Fruit fly (Drosophila melanogaster) whole organism, embryonic: Measurements from ENCODE around the gene CG41128.

Experiments
- Abd-B ChIP-seq: fragments of 200-800 bp; sonication (Bioruptor generic); optimal IDR thresholded peaks from 2 replicates; lab custom pipeline; 2018; ENCODE audit warnings: missing biosample characterization, mild to moderate bottlenecking, missing genetic modification characterization, moderate library complexity
- BEAF-32 ChIP-seq: fragments of 200-800 bp; sonication (Bioruptor generic); optimal IDR thresholded peaks from 3 replicates; lab custom pipeline; 2017; ENCODE audit warnings: missing biosample characterization, missing genetic modification characterization, mild to moderate bottlenecking, moderate library complexity, missing genetic modification reagents
- CG1024 ChIP-seq: fragments of 200-800 bp; sonication (Bioruptor generic); IDR thresholded peaks from 2 replicates; pipeline ENCODE4 v1.3.6; 2022; ENCODE audit warnings: missing biosample characterization, missing genetic modification characterization
- CG11723 ChIP-seq: fragments of 200-800 bp; sonication (Bioruptor generic); optimal IDR thresholded peaks from 2 replicates; lab custom pipeline; 2017; ENCODE audit warnings: missing biosample characterization, mild to moderate bottlenecking, missing genetic modification characterization
- CG12659 ChIP-seq: fragments of 200-800 bp; sonication (Bioruptor generic); optimal IDR thresholded peaks from 3 replicates; lab custom pipeline; 2017; ENCODE audit warnings: mild to moderate bottlenecking, missing biosample characterization, missing genetic modification reagents, missing genetic modification characterization
- CG1603 ChIP-seq: fragments of 200-800 bp; sonication (Bioruptor generic); optimal IDR thresholded peaks from 2 replicates; lab custom pipeline; 2019; ENCODE audit warnings: missing biosample characterization, mild to moderate bottlenecking, missing genetic modification characterization, moderate library complexity
- CG16863 ChIP-seq: fragments of 200-800 bp; sonication (Bioruptor generic); optimal IDR thresholded peaks from 3 replicates; lab custom pipeline; 2016; ENCODE audit warnings: missing biosample characterization, missing genetic modification characterization
- CG17361 ChIP-seq: fragments of 200-800 bp; sonication (Bioruptor generic); IDR thresholded peaks from 3 replicates; pipeline ENCODE4 v1.3.6; 2022; ENCODE audit warnings: missing biosample characterization, missing genetic modification characterization
- CG17802 ChIP-seq: fragments of 200-800 bp; sonication (Bioruptor generic); optimal IDR thresholded peaks from 2 replicates; lab custom pipeline; 2018; ENCODE audit warnings: missing biosample characterization, mild to moderate bottlenecking, missing genetic modification characterization, moderate library complexity
- CG18764 ChIP-seq: fragments of 200-800 bp; sonication (Bioruptor generic); optimal IDR thresholded peaks from 3 replicates; lab custom pipeline; 2016; ENCODE audit warnings: missing biosample characterization, missing genetic modification characterization
- CG2889 ChIP-seq: fragments of 200-800 bp; sonication (Bioruptor generic); IDR thresholded peaks from 3 replicates; pipeline ENCODE4 v1.3.6; 2022; ENCODE audit warnings: missing biosample characterization, missing genetic modification characterization
- CG30020 ChIP-seq: fragments of 200-800 bp; optimal IDR thresholded peaks from 2 replicates; lab custom pipeline; 2019; ENCODE audit warnings: missing biosample characterization, mild to moderate bottlenecking, missing genetic modification characterization, moderate library complexity
- CG30403 ChIP-seq: fragments of 200-800 bp; sonication (Bioruptor generic); optimal IDR thresholded peaks from 3 replicates; lab custom pipeline; 2016; ENCODE audit warnings: missing biosample characterization, missing genetic modification characterization
- CG3065 ChIP-seq: fragments of 200-800 bp; sonication (Bioruptor generic); optimal IDR thresholded peaks from 2 replicates; lab custom pipeline; 2016; ENCODE audit warnings: missing biosample characterization, missing genetic modification characterization
- CG32772 ChIP-seq: fragments of 200-800 bp; sonication (Bioruptor generic); IDR thresholded peaks from 2 replicates; pipeline ENCODE4 v1.3.6; 2022; ENCODE audit warnings: missing biosample characterization, missing genetic modification characterization
- CG33213 ChIP-seq: fragments of 200-800 bp; sonication (Bioruptor generic); optimal IDR thresholded peaks from 3 replicates; lab custom pipeline; 2016; ENCODE audit warnings: missing biosample characterization, missing genetic modification characterization
- CG4617 ChIP-seq: fragments of 200-800 bp; sonication (Bioruptor generic); optimal IDR thresholded peaks from 3 replicates; lab custom pipeline; 2016; ENCODE audit warnings: missing biosample characterization, missing genetic modification characterization, borderline replicate concordance
- CG4820 ChIP-seq: fragments of 200-800 bp; sonication (Bioruptor generic); optimal IDR thresholded peaks from 3 replicates; lab custom pipeline; 2016; ENCODE audit warnings: missing biosample characterization, missing genetic modification characterization
- CG5953 ChIP-seq: fragments of 200-800 bp; sonication (Bioruptor generic); IDR thresholded peaks from 2 replicates; pipeline ENCODE4 v1.3.6; 2022; ENCODE audit warnings: missing biosample characterization, missing genetic modification characterization
- CG6254 ChIP-seq: fragments of 200-800 bp; sonication (Bioruptor generic); optimal IDR thresholded peaks from 3 replicates; lab custom pipeline; 2017; ENCODE audit warnings: mild to moderate bottlenecking, missing biosample characterization, missing genetic modification reagents, missing genetic modification characterization
- CG7357 ChIP-seq: fragments of 200-800 bp; sonication (Bioruptor generic); IDR thresholded peaks from 3 replicates; pipeline ENCODE4 v1.3.6; 2022; ENCODE audit warnings: missing biosample characterization, missing genetic modification characterization
- CG8089 ChIP-seq: fragments of 200-800 bp; sonication (Bioruptor generic); optimal IDR thresholded peaks from 3 replicates; lab custom pipeline; 2016; ENCODE audit warnings: missing biosample characterization, missing genetic modification characterization
- CG8290 ChIP-seq, 3 experiments: fragments of 200-800 bp; sonication (Bioruptor generic); optimal IDR thresholded peaks; 2 replicates each; lab custom pipeline; 2016 to 2019; ENCODE audit warnings: missing biosample characterization in 3 of 3, missing genetic modification characterization in 3 of 3, mild to moderate bottlenecking in 2 of 3, moderate library complexity in 1 of 3
- Chrac-16 ChIP-seq: fragments of 200-800 bp; sonication (Bioruptor generic); optimal IDR thresholded peaks from 3 replicates; lab custom pipeline; 2016; ENCODE audit warnings: missing biosample characterization, missing genetic modification characterization
- CoRest ChIP-seq: fragments of 200-800 bp; sonication (Bioruptor generic); optimal IDR thresholded peaks from 3 replicates; lab custom pipeline; 2018; ENCODE audit warnings: missing biosample characterization, mild to moderate bottlenecking, missing genetic modification characterization, moderate library complexity
- Eip74EF ChIP-seq, 2 experiments: fragments of 200-800 bp in 1 of 2; fragments of >200 bp in 1 of 2; sonication (Bioruptor generic) in 1 of 2; optimal IDR thresholded peaks; 2 replicates each; lab custom pipeline; 2017 to 2019; ENCODE audit warnings: missing biosample characterization in 2 of 2, missing genetic modification characterization in 2 of 2, mild to moderate bottlenecking in 1 of 2, moderate library complexity in 1 of 2
- Lhr ChIP-seq: fragments of 200-800 bp; sonication (Bioruptor generic); optimal IDR thresholded peaks from 3 replicates; lab custom pipeline; 2017; ENCODE audit warnings: mild to moderate bottlenecking, missing biosample characterization, missing genetic modification reagents, missing genetic modification characterization
- MBD-R2 ChIP-seq: fragments of 200-800 bp; sonication (Bioruptor generic); IDR thresholded peaks from 2 replicates; pipeline ENCODE4 v1.3.6; 2022; ENCODE audit warnings: missing biosample characterization, missing genetic modification characterization
- MESR4 ChIP-seq: fragments of 200-800 bp; sonication (Bioruptor generic); optimal IDR thresholded peaks from 2 replicates; lab custom pipeline; 2018; ENCODE audit warnings: missing biosample characterization, mild to moderate bottlenecking, missing genetic modification characterization, moderate library complexity
- Neu2 ChIP-seq: fragments of 200-800 bp; sonication (Bioruptor generic); optimal IDR thresholded peaks from 3 replicates; lab custom pipeline; 2016; ENCODE audit warnings: missing biosample characterization, missing genetic modification characterization, borderline replicate concordance
- Ravus ChIP-seq: fragments of 200-800 bp; sonication (Bioruptor generic); IDR thresholded peaks from 2 replicates; pipeline ENCODE4 v1.3.6; 2022; ENCODE audit warnings: missing biosample characterization, missing genetic modification characterization
- Usf ChIP-seq: fragments of 200-800 bp; sonication (Bioruptor generic); optimal IDR thresholded peaks from 2 replicates; lab custom pipeline; 2017; ENCODE audit warnings: missing genotype, missing biosample characterization, missing genetic modification characterization
- ci ChIP-seq: fragments of 200-800 bp; sonication (Bioruptor generic); IDR thresholded peaks from 3 replicates; pipeline ENCODE4 v1.3.6; 2022; ENCODE audit warnings: missing biosample characterization, missing genetic modification characterization
- nmo ChIP-seq: fragments of 200-800 bp; sonication (Bioruptor generic); optimal IDR thresholded peaks from 2 replicates; lab custom pipeline; 2018; ENCODE audit warnings: missing biosample characterization, mild to moderate bottlenecking, missing genetic modification characterization, moderate library complexity
- otp ChIP-seq: fragments of 200-800 bp; sonication (Bioruptor generic); IDR thresholded peaks from 3 replicates; pipeline ENCODE4, ENCODE4 v1.3.6; 2022; ENCODE audit warnings: missing biosample characterization, missing genetic modification characterization
- p53 ChIP-seq: fragments of 200-800 bp; sonication (Bioruptor generic); optimal IDR thresholded peaks from 2 replicates; lab custom pipeline; 2016; ENCODE audit warnings: missing biosample characterization, missing genetic modification characterization
- pfk ChIP-seq: fragments of 200-800 bp; sonication (Bioruptor generic); optimal IDR thresholded peaks from 2 replicates; lab custom pipeline; 2018; ENCODE audit warnings: missing biosample characterization, mild to moderate bottlenecking, missing genetic modification characterization, moderate library complexity
- phol ChIP-seq: fragments of 200-800 bp; sonication (Bioruptor generic); optimal IDR thresholded peaks from 3 replicates; lab custom pipeline; 2018; ENCODE audit warnings: missing biosample characterization, mild to moderate bottlenecking, missing genetic modification characterization, moderate library complexity
- pzg ChIP-seq: fragments of 200-800 bp; sonication (Bioruptor generic); optimal IDR thresholded peaks from 3 replicates; lab custom pipeline; 2018; ENCODE audit warnings: missing biosample characterization, mild to moderate bottlenecking, missing genetic modification characterization, moderate library complexity
- sens ChIP-seq: fragments of 200-800 bp; sonication (Bioruptor generic); peaks from one replicate; lab custom pipeline; 2016; ENCODE audit warnings: missing biosample characterization, missing genetic modification characterization
- ssp ChIP-seq: fragments of 200-800 bp; sonication (Bioruptor generic); IDR thresholded peaks from 2 replicates; pipeline ENCODE4 v1.3.6; 2022; ENCODE audit warnings: missing biosample characterization, missing genetic modification characterization
- stc ChIP-seq: fragments of 200-800 bp; sonication (Bioruptor generic); IDR thresholded peaks from 2 replicates; pipeline ENCODE4 v1.3.6; 2022; ENCODE audit warnings: missing biosample characterization, missing genetic modification characterization
- wdn ChIP-seq: fragments of 200-800 bp; sonication (Bioruptor generic); IDR thresholded peaks from 2 replicates; pipeline ENCODE4 v1.3.6; 2022; ENCODE audit warnings: missing biosample characterization, missing genetic modification characterization
- wek ChIP-seq: fragments of 200-800 bp; sonication (Bioruptor generic); optimal IDR thresholded peaks from 3 replicates; lab custom pipeline; 2018; ENCODE audit warnings: missing biosample characterization, mild to moderate bottlenecking, missing genetic modification characterization, moderate library complexity
- zen ChIP-seq: fragments of 200-800 bp; sonication (Bioruptor generic); optimal IDR thresholded peaks from 3 replicates; lab custom pipeline; 2018; ENCODE audit warnings: missing biosample characterization, mild to moderate bottlenecking, missing genetic modification characterization, moderate library complexity

CG41128 gene

DNA sequence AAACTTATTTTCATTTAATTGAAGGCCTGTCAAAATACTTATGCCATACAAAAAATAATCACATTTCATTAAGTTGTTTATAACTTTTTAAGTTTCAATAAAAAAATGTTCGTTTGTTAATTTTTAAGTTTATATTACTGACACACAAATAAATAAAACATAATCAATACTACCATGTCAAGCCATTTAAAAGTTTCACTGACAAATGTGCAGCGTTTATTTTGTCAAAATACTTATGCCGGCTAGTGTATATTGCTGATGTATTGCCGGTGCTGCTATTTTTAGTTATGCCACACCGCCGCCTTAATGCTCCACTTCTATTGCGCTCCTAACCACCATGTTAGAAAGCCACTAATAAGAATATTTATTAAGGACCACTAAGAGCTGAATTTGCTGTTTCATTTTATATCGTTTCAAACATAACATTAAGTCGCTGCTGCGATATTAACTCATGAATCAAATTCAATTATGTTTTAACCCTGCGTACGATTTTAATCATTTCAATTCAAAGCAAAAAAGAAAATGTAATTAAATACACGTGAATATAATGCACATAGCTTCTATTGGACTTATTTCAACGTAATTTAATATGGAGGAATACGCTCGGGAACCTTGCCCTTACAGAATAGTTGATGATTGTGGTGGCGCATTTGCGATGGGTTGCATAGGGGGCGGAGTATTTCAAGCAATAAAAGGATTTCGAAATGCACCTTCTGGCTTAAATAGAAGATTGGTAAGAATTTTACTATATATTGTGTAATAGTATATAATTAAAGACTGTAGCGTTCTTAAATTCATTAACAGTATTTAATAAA, 15.5 kb upstream of the CG41128 start, which contains the start of gene Tim17b:
TSS of gene Tim17b (plus strand) at position 422 of the 815 bp plus-strand sequence.
- TF ChIP-seq CG7357 (GFP tag; lab: Robert Waterston, UW): peak; percentile 68; the same call in 2 of the 3 replicates
- no peak for TF ChIP-seq CG32772 (GFP tag; lab: Robert Waterston, UW)
- peak; percentile 26 for TF ChIP-seq zen
- TF ChIP-seq CG3065 (GFP tag; lab: Kevin White, UChicago): no peak
- no peak for TF ChIP-seq CG4820 (GFP tag; lab: Kevin White, UChicago)
- TF ChIP-seq CG18764 (GFP tag; lab: Kevin White, UChicago): no peak
- peak; percentile 51 for TF ChIP-seq CG12659 (GFP tag; lab: Kevin White, UChicago)
- TF ChIP-seq CG4617 (GFP tag; lab: Kevin White, UChicago): peak; percentile 84
- TF ChIP-seq Chrac-16 (GFP tag; lab: Kevin White, UChicago): no peak
- no peak for TF ChIP-seq Neu2 (GFP tag; lab: Kevin White, UChicago)
- TF ChIP-seq MESR4: peak; percentile 92
- peak; percentile 59 for TF ChIP-seq Lhr
- peak; percentile 75 for TF ChIP-seq wek (GFP tag; lab: Kevin White, UChicago)
- no peak for TF ChIP-seq ci
- peak; percentile 35 for TF ChIP-seq CG8290 (GFP tag; optimal IDR thresholded peaks at IDR 0.05; lab: Kevin White, UChicago)
- peak; percentile 9 to 42 for TF ChIP-seq CG8290 (tag; optimal IDR thresholded peaks at IDR 0.05; lab: Kevin White, UChicago)
- peak; percentile 99 for TF ChIP-seq CG1024 (GFP tag; lab: Robert Waterston, UW)
- peak; percentile 98 for TF ChIP-seq CG17802 (tag; lab: Kevin White, UChicago)
- peak; percentile 100 for TF ChIP-seq CG1603 (tag; lab: Kevin White, UChicago)
- peak; percentile 92 for TF ChIP-seq pfk (GFP tag; lab: Kevin White, UChicago)
- peak; percentile 9 for TF ChIP-seq CoRest
- TF ChIP-seq CG2889 (GFP tag; lab: Robert Waterston, UW): no peak
- TF ChIP-seq CG30020: peak; percentile 100
- no peak for TF ChIP-seq wdn (GFP tag; lab: Robert Waterston, UW)
- no peak for TF ChIP-seq CG16863 (GFP tag; lab: Kevin White, UChicago)
- TF ChIP-seq pzg (GFP tag; lab: Kevin White, UChicago): peak; percentile 46
- no peak for TF ChIP-seq stc
- TF ChIP-seq CG11723 (GFP tag; lab: Kevin White, UChicago): peak; percentile 95
- TF ChIP-seq CG30403: no peak
- peak; percentile 99 for TF ChIP-seq ssp (GFP tag; lab: Robert Waterston, UW)
- peak; percentile 19; the same call in 2 of the 3 replicates for TF ChIP-seq CG17361
- no peak for TF ChIP-seq Usf (GFP tag; lab: Kevin White, UChicago)
- no peak for TF ChIP-seq CG6254 (GFP tag; lab: Kevin White, UChicago)
- peak; percentile 29 for TF ChIP-seq sens
- no peak for TF ChIP-seq p53
- no peak for TF ChIP-seq Ravus (GFP tag; lab: Robert Waterston, UW)
- TF ChIP-seq MBD-R2 (GFP tag; lab: Robert Waterston, UW): no peak
- TF ChIP-seq BEAF-32 (GFP tag; lab: Kevin White, UChicago): peak; percentile 19
- TF ChIP-seq CG33213 (GFP tag; lab: Kevin White, UChicago): peak; percentile 24
- TF ChIP-seq Eip74EF (GFP tag; optimal IDR thresholded peaks at IDR 0.05; lab: Kevin White, UChicago): no peak
- TF ChIP-seq otp (GFP tag; lab: Robert Waterston, UW): no peak
- peak; percentile 2 for TF ChIP-seq CG8089
- no peak for TF ChIP-seq CG5953
- TF ChIP-seq Abd-B (GFP tag; lab: Kevin White, UChicago): peak; percentile 60
- peak; percentile 58 for TF ChIP-seq nmo
- TF ChIP-seq phol (tag; lab: Kevin White, UChicago): peak; percentile 58
